Worm (Caenorhabditis elegans): ENCODE results near the gene snpn-1.

ce11 chrIV:5081122-5081521 lies 9.7 kb downstream of the snpn-1 start:
- TF ChIP-seq hlh-26 (GFP tag; conservative IDR thresholded peaks at IDR 0.05) = no peak
- no peak for TF ChIP-seq unc-62 (GFP tag; optimal IDR thresholded peaks at IDR 0.05)
- no peak for TF ChIP-seq attf-3 (GFP tag; conservative IDR thresholded peaks at IDR 0.05)
- no peak for TF ChIP-seq atf-7 (tag; optimal IDR thresholded peaks at IDR 0.05)
- TF ChIP-seq B0336.3 (GFP tag; IDR thresholded peaks at IDR 0.05) = no peak
- no peak for TF ChIP-seq aptf-3 (GFP tag; IDR thresholded peaks at IDR 0.05)
- TF ChIP-seq efl-1 (GFP tag; optimal IDR thresholded peaks at IDR 0.05) = no peak
- no peak for TF ChIP-seq F33H1.4 (GFP tag; IDR thresholded peaks at IDR 0.05)

Data from whole organism, young adult.